Worm (Caenorhabditis elegans): ENCODE measurements around the gene kmo-2.

Gene kmo-2

DNA sequence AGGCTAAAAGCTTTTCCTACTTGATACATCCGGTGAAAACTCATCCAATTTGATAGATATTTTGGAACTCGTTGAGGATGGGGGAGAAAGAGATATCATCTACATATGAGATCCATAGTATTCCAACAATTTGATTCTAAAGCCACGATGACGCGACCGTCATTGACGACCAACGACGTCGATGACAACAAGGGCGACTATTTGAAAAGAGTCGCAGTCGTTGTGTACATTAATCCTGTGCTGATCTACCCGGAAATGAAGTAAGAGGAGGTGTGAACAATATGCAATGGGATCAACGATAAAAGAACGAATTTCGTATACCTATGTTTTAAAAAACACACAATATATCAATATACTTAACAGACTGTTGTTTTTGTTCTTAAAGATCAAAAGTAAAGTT is 40.2 kb downstream of the kmo-2 start:
- no peak for TF ChIP-seq dpff-1 (tag; optimal IDR thresholded peaks at IDR 0.05)
- TF ChIP-seq C06A6.2 (GFP tag; conservative IDR thresholded peaks at IDR 0.05), result no peak
- no peak for TF ChIP-seq lin-26 (GFP tag; IDR thresholded peaks at IDR 0.05)
- TF ChIP-seq hlh-26 (GFP tag; conservative IDR thresholded peaks at IDR 0.05), result no peak
- TF ChIP-seq hsf-1 (GFP tag; IDR thresholded peaks at IDR 0.05), result no peak
- TF ChIP-seq chd-7 (tag; optimal IDR thresholded peaks at IDR 0.05), result no peak
- no peak for TF ChIP-seq unc-130 (GFP tag; optimal IDR thresholded peaks at IDR 0.05)
- TF ChIP-seq nhr-80 (tag; optimal IDR thresholded peaks at IDR 0.05), result no peak
- TF ChIP-seq tbx-9 (tag; optimal IDR thresholded peaks at IDR 0.05; ENCODE audit: borderline replicate concordance), result no peak
- no peak for TF ChIP-seq ets-4 (GFP tag; optimal IDR thresholded peaks at IDR 0.05)
- no peak for TF ChIP-seq unc-62 (GFP tag; optimal IDR thresholded peaks at IDR 0.05)
- no peak for TF ChIP-seq nfya-2 (GFP tag; IDR thresholded peaks at IDR 0.05)
- no peak for TF ChIP-seq F10E7.11 (tag; optimal IDR thresholded peaks at IDR 0.05)
- TF ChIP-seq snpc-4 (GFP tag; optimal IDR thresholded peaks at IDR 0.05), result no peak
- no peak for TF ChIP-seq snpc-4 (tag; optimal IDR thresholded peaks at IDR 0.05)
- no peak for TF ChIP-seq xnd-1 (tag; optimal IDR thresholded peaks at IDR 0.05)
- TF ChIP-seq ztf-28 (GFP tag; IDR thresholded peaks at IDR 0.05), result no peak
- TF ChIP-seq repo-1 (tag; optimal IDR thresholded peaks at IDR 0.05), result no peak

DNA sequence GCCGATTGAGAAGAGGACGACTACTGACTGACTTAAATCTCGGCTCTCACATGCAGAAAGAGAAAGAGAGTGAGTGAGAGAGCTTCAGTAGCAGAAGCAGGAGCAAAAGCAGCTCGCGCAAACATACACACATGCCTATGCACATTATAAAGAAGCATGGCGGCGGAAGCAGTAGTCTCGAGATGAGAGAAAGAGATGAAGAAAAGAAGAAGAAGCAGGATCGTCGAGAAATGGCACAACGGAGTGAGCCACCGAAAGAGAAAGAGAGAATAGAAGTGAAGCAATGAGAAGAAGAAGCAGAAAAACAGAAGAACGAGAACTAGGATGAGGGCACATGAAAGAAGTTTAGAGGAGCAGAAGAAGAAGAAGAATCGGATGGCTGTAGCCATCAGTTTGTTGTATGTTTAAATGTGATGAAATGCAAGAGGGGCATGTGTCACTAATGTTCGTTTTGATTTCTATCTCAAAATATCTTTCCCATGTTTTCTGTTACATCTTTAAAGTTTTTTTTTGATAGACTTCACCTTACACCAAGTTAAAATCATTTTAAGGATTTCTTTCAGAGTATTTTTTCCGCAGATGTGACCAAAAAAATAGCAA is 41.4 kb downstream of the kmo-2 start:
- TF ChIP-seq K12H6.12 (tag; optimal IDR thresholded peaks at IDR 0.05), result peak; percentile 66
- peak; percentile 26; the same call in 1 of the 2 replicates for TF ChIP-seq hmg-1.2 (GFP tag; IDR thresholded peaks at IDR 0.05)
- TF ChIP-seq madf-8 (GFP tag; conservative IDR thresholded peaks at IDR 0.05), result no peak
- peak; percentile 30 for TF ChIP-seq attf-5 (GFP tag; optimal IDR thresholded peaks at IDR 0.05)
- no peak for TF ChIP-seq cebp-1 (GFP tag; IDR thresholded peaks at IDR 0.05)
- peak; percentile 54 for TF ChIP-seq cebp-1 (tag; optimal IDR thresholded peaks at IDR 0.05)
- peak; percentile 74 for TF ChIP-seq zfh-2 (GFP tag; conservative IDR thresholded peaks at IDR 0.05)
- TF ChIP-seq attf-6 (GFP tag; IDR thresholded peaks at IDR 0.05), result no peak
- TF ChIP-seq let-526 (GFP tag; IDR thresholded peaks at IDR 0.05), result no peak
- TF ChIP-seq madf-10 (tag; optimal IDR thresholded peaks at IDR 0.05), result no peak
- TF ChIP-seq ceh-27 (GFP tag; optimal IDR thresholded peaks at IDR 0.05), result peak; percentile 12
- TF ChIP-seq egrh-3 (GFP tag; IDR thresholded peaks at IDR 0.05), result 0 out of 2 replicates have a peak, but pooled peaks have one; percentile 20
- 0 out of 2 replicates have a peak, but pooled peaks have one; percentile 7 for TF ChIP-seq rcor-1 (GFP tag; IDR thresholded peaks at IDR 0.05)

DNA sequence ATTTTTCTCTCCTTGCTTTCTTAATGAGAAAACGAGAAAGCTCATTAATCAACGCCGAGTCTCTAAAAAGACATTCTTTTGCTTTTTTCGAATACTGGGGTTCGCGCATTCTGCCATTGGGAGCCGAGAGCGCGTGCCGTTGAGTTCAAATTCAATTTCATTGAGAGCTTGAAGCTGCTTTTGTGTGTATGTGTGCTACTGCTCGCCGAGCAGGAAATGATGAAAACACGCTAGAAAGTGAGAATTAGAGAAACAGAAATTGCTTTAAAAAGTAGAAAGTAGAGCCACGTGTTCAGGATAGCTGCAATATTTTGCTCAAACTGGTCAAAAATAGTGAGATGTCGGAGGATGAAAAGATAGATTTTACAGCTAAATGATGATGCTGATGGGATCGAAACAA is 42.7 kb downstream of the kmo-2 start:
- peak; percentile 28 for TF ChIP-seq K12H6.12 (tag; optimal IDR thresholded peaks at IDR 0.05)
- no peak for TF ChIP-seq hsf-1 (GFP tag; IDR thresholded peaks at IDR 0.05)
- no peak for TF ChIP-seq attf-5 (GFP tag; optimal IDR thresholded peaks at IDR 0.05)
- no peak for TF ChIP-seq Y53F4B.3 (GFP tag; IDR thresholded peaks at IDR 0.05)
- no peak for TF ChIP-seq lag-1 (GFP tag; IDR thresholded peaks at IDR 0.05)
- TF ChIP-seq F22D6.2 (tag; optimal IDR thresholded peaks at IDR 0.05), result no peak
- no peak for TF ChIP-seq nfya-1 (tag; optimal IDR thresholded peaks at IDR 0.05; ENCODE audit: borderline replicate concordance, insufficient read depth)
- no peak for TF ChIP-seq sptf-2 (GFP tag; optimal IDR thresholded peaks at IDR 0.05)
- TF ChIP-seq zim-3 (tag; optimal IDR thresholded peaks at IDR 0.05), result no peak
- peak; percentile 29; the same call in 1 of the 2 replicates for TF ChIP-seq zfh-2 (GFP tag; conservative IDR thresholded peaks at IDR 0.05)
- no peak for TF ChIP-seq repo-1 (tag; optimal IDR thresholded peaks at IDR 0.05)
- no peak for TF ChIP-seq ceh-91 (GFP tag; IDR thresholded peaks at IDR 0.05)
- TF ChIP-seq unc-130 (GFP tag; optimal IDR thresholded peaks at IDR 0.05), result no peak
- peak; percentile 15 for TF ChIP-seq chd-7 (tag; optimal IDR thresholded peaks at IDR 0.05)
- no peak for TF ChIP-seq him-1 (tag; optimal IDR thresholded peaks at IDR 0.05)
- no peak for TF ChIP-seq D2030.7 (GFP tag; IDR thresholded peaks at IDR 0.05)
